Fruit fly (Drosophila melanogaster) whole organism, wandering third instar larva: ENCODE measurements around the gene CG4743.

Experiments
- Abd-B ChIP-seq: fragments of >200 bp; optimal IDR thresholded peaks from 2 replicates; lab custom pipeline; 2017; ENCODE audit warnings: missing biosample characterization, missing genetic modification characterization
- CG32264 ChIP-seq: fragments of 200-800 bp; sonication (Bioruptor generic); optimal IDR thresholded peaks from 2 replicates; lab custom pipeline; 2016; ENCODE audit warnings: missing biosample characterization, missing genetic modification characterization
- CG9705 ChIP-seq: fragments of 200-800 bp; sonication (Bioruptor generic); optimal IDR thresholded peaks from 2 replicates; lab custom pipeline; 2018; ENCODE audit warnings: missing biosample characterization, mild to moderate bottlenecking, missing genetic modification characterization
- CrebA ChIP-seq: fragments of 200-800 bp; sonication (Bioruptor generic); optimal IDR thresholded peaks from 2 replicates; lab custom pipeline; 2016; ENCODE audit warnings: missing biosample characterization, mild to moderate bottlenecking, missing genetic modification characterization, borderline replicate concordance
- Dfd ChIP-seq: fragments of >200 bp; optimal IDR thresholded peaks from 2 replicates; lab custom pipeline; 2017; ENCODE audit warnings: missing biosample characterization, missing genetic modification characterization
- Dif ChIP-seq: fragments of 200-275, 200-300 bp; sonication (Bioruptor generic); optimal IDR thresholded peaks from 2 replicates; lab custom pipeline; 2018; ENCODE audit warnings: missing biosample characterization, missing genetic modification characterization; ENCODE audit not compliant: partially characterized antibody
- GATAd ChIP-seq: sonication (Bioruptor generic); optimal IDR thresholded peaks from 2 replicates; lab custom pipeline; 2016; ENCODE audit warnings: missing biosample characterization, missing genetic modification characterization
- HLH106 ChIP-seq: fragments of 200-800 bp; optimal IDR thresholded peaks from 3 replicates; lab custom pipeline; 2019; ENCODE audit warnings: missing biosample characterization, mild to moderate bottlenecking, missing genetic modification characterization, moderate library complexity
- Hnf4 ChIP-seq: fragments of 200-800 bp; sonication (Bioruptor generic); optimal IDR thresholded peaks from 2 replicates; lab custom pipeline; 2016; ENCODE audit warnings: missing biosample characterization, mild to moderate bottlenecking, missing genetic modification characterization
- Hr78 ChIP-seq: fragments of >200 bp; optimal IDR thresholded peaks from 2 replicates; lab custom pipeline; 2017; ENCODE audit warnings: missing biosample characterization, missing genetic modification characterization
- Hr83 ChIP-seq: fragments of 200-300 bp; sonication (Bioruptor generic); optimal IDR thresholded peaks from 2 replicates; lab custom pipeline; 2016; ENCODE audit warnings: missing biosample characterization, mild to moderate bottlenecking, missing genetic modification characterization, moderate library complexity; ENCODE audit not compliant: poor library complexity, severe bottlenecking
- Jra ChIP-seq: sonication (Bioruptor generic); optimal IDR thresholded peaks from 2 replicates; lab custom pipeline; 2016; ENCODE audit warnings: missing biosample characterization, missing genetic modification characterization
- Mio ChIP-seq: sonication (Bioruptor generic); optimal IDR thresholded peaks from 2 replicates; lab custom pipeline; 2016; ENCODE audit warnings: missing biosample characterization, missing genetic modification characterization
- Myc ChIP-seq: fragments of >200 bp; optimal IDR thresholded peaks from 2 replicates; lab custom pipeline; 2017
- N ChIP-seq: fragments of >200 bp; optimal IDR thresholded peaks from 2 replicates; lab custom pipeline; 2018; ENCODE audit warnings: missing biosample characterization, missing external identifiers, missing genetic modification characterization
- OdsH ChIP-seq: fragments of 200-800 bp; sonication (Bioruptor generic); optimal IDR thresholded peaks from 2 replicates; lab custom pipeline; 2016; ENCODE audit warnings: missing biosample characterization, mild to moderate bottlenecking, missing genetic modification characterization
- Rel ChIP-seq, 2 experiments: fragments of 200-800 bp; sonication (Bioruptor generic) in 1 of 2; optimal IDR thresholded peaks; 2 replicates in 1 of 2; 3 replicates in 1 of 2; lab custom pipeline; 2016 to 2019; ENCODE audit warnings: mild to moderate bottlenecking in 2 of 2, missing biosample characterization in 2 of 2, missing genetic modification characterization in 2 of 2, moderate library complexity in 1 of 2
- Sp1 ChIP-seq: fragments of 200-800 bp; sonication (Bioruptor generic); optimal IDR thresholded peaks from 3 replicates; lab custom pipeline; 2019; ENCODE audit warnings: missing biosample characterization, mild to moderate bottlenecking, missing genetic modification characterization, moderate library complexity
- Vsx2 ChIP-seq: fragments of 200-300, 225-300 bp; sonication (Bioruptor generic); optimal IDR thresholded peaks from 2 replicates; lab custom pipeline; 2018; ENCODE audit warnings: missing biosample characterization, missing genetic modification characterization; ENCODE audit not compliant: partially characterized antibody
- br ChIP-seq: fragments of 200-800 bp; sonication (Bioruptor generic); optimal IDR thresholded peaks from 2 replicates; lab custom pipeline; 2016; ENCODE audit warnings: missing biosample characterization, missing genetic modification characterization
- brk ChIP-seq: fragments of 200-800 bp; sonication (Bioruptor generic); optimal IDR thresholded peaks from 2 replicates; lab custom pipeline; 2016; ENCODE audit warnings: missing biosample characterization, mild to moderate bottlenecking, missing genetic modification characterization
- dl ChIP-seq, 2 experiments: fragments of 175-275, 200-275 bp in 1 of 2; fragments of 200-275 bp in 1 of 2; sonication (Bioruptor generic); optimal IDR thresholded peaks; lab custom pipeline; 2018; ENCODE audit warnings: mild to moderate bottlenecking in 2 of 2, missing biosample characterization in 2 of 2, missing genetic modification characterization in 2 of 2, moderate library complexity in 2 of 2; ENCODE audit not compliant: partially characterized antibody in 2 of 2, insufficient read depth in 1 of 2
- dmrt93B ChIP-seq: fragments of 200-800 bp; sonication (Bioruptor generic); optimal IDR thresholded peaks from 2 replicates; lab custom pipeline; 2018; ENCODE audit warnings: missing biosample characterization, mild to moderate bottlenecking, missing genetic modification characterization
- dsf ChIP-seq: sonication (Bioruptor generic); optimal IDR thresholded peaks from 2 replicates; lab custom pipeline; 2016; ENCODE audit warnings: missing biosample characterization, missing genetic modification characterization, borderline replicate concordance
- ey ChIP-seq: fragments of 200-800 bp; sonication (Bioruptor generic); optimal IDR thresholded peaks from 2 replicates; lab custom pipeline; 2016; ENCODE audit warnings: missing biosample characterization, missing genetic modification characterization
- foxo ChIP-seq, 2 experiments: fragments of 200-800 bp; sonication (Bioruptor generic); optimal IDR thresholded peaks; 2 replicates in 1 of 2; 3 replicates in 1 of 2; lab custom pipeline; 2016 to 2017; ENCODE audit warnings: missing biosample characterization in 2 of 2, missing genetic modification characterization in 2 of 2
- fru ChIP-seq: fragments of 200-800 bp; sonication (Bioruptor generic); optimal IDR thresholded peaks from 3 replicates; lab custom pipeline; 2016; ENCODE audit warnings: missing biosample characterization, mild to moderate bottlenecking, missing genetic modification characterization
- h ChIP-seq: fragments of 200-800 bp; sonication (Bioruptor generic); optimal IDR thresholded peaks from 3 replicates; lab custom pipeline; 2016; ENCODE audit warnings: missing biosample characterization, mild to moderate bottlenecking, missing genetic modification characterization
- jim ChIP-seq: fragments of 175-275, 200-325 bp; sonication (Bioruptor generic); optimal IDR thresholded peaks from 2 replicates; lab custom pipeline; 2016; ENCODE audit warnings: missing biosample characterization, mild to moderate bottlenecking, missing genetic modification characterization
- lola ChIP-seq: fragments of >200 bp; optimal IDR thresholded peaks from 2 replicates; lab custom pipeline; 2017; ENCODE audit warnings: missing biosample characterization, missing genetic modification characterization
- pan ChIP-seq: fragments of >200 bp; optimal IDR thresholded peaks from 2 replicates; lab custom pipeline; 2017
- psq ChIP-seq: fragments of 200-800 bp; sonication (Bioruptor generic); optimal IDR thresholded peaks from 3 replicates; lab custom pipeline; 2017; ENCODE audit warnings: missing biosample characterization, mild to moderate bottlenecking, missing genetic modification characterization, moderate library complexity
- rgr ChIP-seq: fragments of 200-800 bp; sonication (Bioruptor generic); optimal IDR thresholded peaks from 3 replicates; lab custom pipeline; 2016; ENCODE audit warnings: missing biosample characterization, mild to moderate bottlenecking, missing genetic modification characterization
- sage ChIP-seq: fragments of 200-800 bp; sonication (Bioruptor generic); optimal IDR thresholded peaks from 2 replicates; lab custom pipeline; 2016; ENCODE audit warnings: missing biosample characterization, mild to moderate bottlenecking, missing genetic modification characterization
- sv ChIP-seq: fragments of 200-800 bp; sonication (Bioruptor generic); optimal IDR thresholded peaks from 3 replicates; lab custom pipeline; 2016; ENCODE audit warnings: missing biosample characterization, missing genetic modification characterization
- tai ChIP-seq: sonication (Bioruptor generic); optimal IDR thresholded peaks from 2 replicates; lab custom pipeline; 2016; ENCODE audit warnings: missing biosample characterization, missing genetic modification characterization
- usp ChIP-seq: fragments of >200 bp; optimal IDR thresholded peaks from 2 replicates; lab custom pipeline; 2017; ENCODE audit warnings: missing biosample characterization, missing genetic modification characterization
- woc ChIP-seq: sonication (Bioruptor generic); optimal IDR thresholded peaks from 2 replicates; lab custom pipeline; 2016; ENCODE audit warnings: missing biosample characterization, mild to moderate bottlenecking, missing genetic modification characterization

Gene CG4743

dm6 chr3R:25665509-25665908, 14.8 kb downstream of the CG4743 start, which contains the start of gene Lgr3:
Lgr3 (plus strand) TSS chr3R:25665809.
- TF ChIP-seq dsf (GFP tag; lab: Kevin White, UChicago) (no peak), ey (GFP tag; lab: Kevin White, UChicago) (no peak), Dfd (GFP tag; lab: Kevin White, UChicago) (no peak), Rel (GFP tag; optimal IDR thresholded peaks at IDR 0.05; lab: Kevin White, UChicago) (no peak), Rel (tag; optimal IDR thresholded peaks at IDR 0.05; lab: Kevin White, UChicago) (no peak), sv (no peak), Abd-B (GFP tag; lab: Kevin White, UChicago) (no peak), sage (GFP tag; lab: Kevin White, UChicago) (no peak), Sp1 (no peak), Jra (GFP tag; lab: Kevin White, UChicago) (no peak), woc (GFP tag; lab: Kevin White, UChicago) (no peak), Hr78 (GFP tag; lab: Kevin White, UChicago) (no peak), usp (no peak), CG32264 (GFP tag; lab: Kevin White, UChicago) (no peak), Mio (GFP tag; lab: Kevin White, UChicago) (no peak)

dm6 chr3R:25662358-25662757, 18.0 kb downstream of the CG4743 start:
- no peak for TF ChIP-seq CG9705 (GFP tag; lab: Kevin White, UChicago)
- no peak for TF ChIP-seq dmrt93B (GFP tag; lab: Kevin White, UChicago)
- no peak for TF ChIP-seq N (GFP tag; lab: Kevin White, UChicago)
- TF ChIP-seq CG32264 (GFP tag; lab: Kevin White, UChicago): no peak
- TF ChIP-seq OdsH (GFP tag; lab: Kevin White, UChicago): no peak
- no peak for TF ChIP-seq Hnf4
- TF ChIP-seq Sp1: no peak
- no peak for TF ChIP-seq pan (lab: Kevin White, UChicago)
- TF ChIP-seq brk (GFP tag; lab: Kevin White, UChicago): no peak

DNA sequence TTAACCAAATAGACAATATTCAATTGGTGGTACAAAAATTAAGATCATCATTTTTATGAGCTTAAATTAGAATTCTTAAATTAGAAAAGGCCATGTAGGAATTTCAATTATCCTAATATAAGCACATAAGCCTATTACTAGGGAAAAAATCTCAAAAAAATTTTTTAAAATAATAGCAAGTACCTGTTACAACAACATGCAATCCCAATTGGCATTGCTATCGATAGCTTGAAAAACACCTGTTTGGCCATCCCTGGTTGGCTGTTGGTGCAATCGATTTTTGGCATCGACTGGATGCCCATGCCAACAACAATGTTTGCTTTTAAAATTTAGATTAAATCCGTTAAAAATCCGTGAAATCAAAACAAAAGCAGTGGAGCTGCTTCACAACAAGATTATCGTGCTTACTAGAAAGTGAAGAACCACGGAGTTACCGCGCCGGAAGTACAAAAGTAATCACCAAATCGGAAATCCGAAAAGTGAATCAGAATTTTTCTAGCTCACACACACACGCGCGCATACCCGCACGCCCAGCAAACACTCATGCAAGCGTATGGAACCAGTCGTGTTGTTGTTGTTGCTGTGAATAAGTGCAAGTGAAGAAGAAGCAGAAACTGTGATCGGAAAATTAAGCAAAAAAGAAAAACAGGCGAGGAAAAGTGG, 18.7 kb downstream of the CG4743 start, which contains the start of gene RASSF8:
RASSF8 (plus strand) TSS at position 265 of the 663 bp plus-strand sequence.
- TF ChIP-seq Myc (lab: Kevin White, UChicago) (no peak), woc (GFP tag; lab: Kevin White, UChicago) (peak; percentile 75), Dif (GFP tag; lab: Kevin White, UChicago) (no peak), Mio (GFP tag; lab: Kevin White, UChicago) (no peak), br (GFP tag; lab: Kevin White, UChicago) (no peak), lola (GFP tag; lab: Kevin White, UChicago) (no peak), ey (GFP tag; lab: Kevin White, UChicago) (peak; percentile 16), HLH106 (tag; lab: Kevin White, UChicago) (peak; percentile 27), fru (GFP tag; lab: Kevin White, UChicago) (peak; percentile 31), h (no peak), rgr (GFP tag; lab: Kevin White, UChicago) (no peak), sage (GFP tag; lab: Kevin White, UChicago) (no peak), Rel (GFP tag; optimal IDR thresholded peaks at IDR 0.05; lab: Kevin White, UChicago) (no peak), Rel (tag; optimal IDR thresholded peaks at IDR 0.05; lab: Kevin White, UChicago) (no peak), dmrt93B (GFP tag; lab: Kevin White, UChicago) (no peak), sv (peak; percentile 5), CG32264 (GFP tag; lab: Kevin White, UChicago) (no peak), dsf (GFP tag; lab: Kevin White, UChicago) (no peak), Dfd (GFP tag; lab: Kevin White, UChicago) (no peak), Abd-B (GFP tag; lab: Kevin White, UChicago) (no peak), foxo (GFP tag; optimal IDR thresholded peaks at IDR 0.05; lab: Kevin White, UChicago) (peak in 1 of 2 experiments; percentile 48), Jra (GFP tag; lab: Kevin White, UChicago) (peak; percentile 40), N (GFP tag; lab: Kevin White, UChicago) (no peak), Hr78 (GFP tag; lab: Kevin White, UChicago) (no peak), GATAd (no peak), CG9705 (GFP tag; lab: Kevin White, UChicago) (no peak), Hr83 (peak; percentile 48), jim (GFP tag; lab: Kevin White, UChicago) (no peak), brk (GFP tag; lab: Kevin White, UChicago) (no peak), psq (no peak), Vsx2 (no peak), tai (no peak), Hnf4 (no peak), dl (GFP tag; optimal IDR thresholded peaks at IDR 0.05; lab: Kevin White, UChicago; ENCODE audit: insufficient read depth in 1 of 2, partially characterized antibody in 2 of 2) (no peak), Sp1 (no peak), OdsH (GFP tag; lab: Kevin White, UChicago) (no peak), CrebA (no peak)
